Worm (Caenorhabditis elegans) whole organism, young adult: ENCODE results near the gene F22E12.1.

Experiments
- gei-17 ChIP-seq: fragments of 200-800 bp; sonication (Bioruptor generic); optimal IDR thresholded peaks from 2 replicates; lab custom pipeline; 2018; ENCODE audit warnings: mild to moderate bottlenecking, missing genetic modification characterization, missing compliant biosample characterization
- rec-8 ChIP-seq, 2 experiments: sonication (generic microtip); optimal IDR thresholded peaks; 2 replicates each; lab custom pipeline; 2016; ENCODE audit warnings: mild to moderate bottlenecking in 2 of 2, missing genetic modification characterization in 2 of 2, missing genetic modification reagents in 2 of 2, missing genotype in 2 of 2, missing biosample characterization in 1 of 2, missing compliant biosample characterization in 1 of 2, moderate library complexity in 1 of 2
- sdz-38 ChIP-seq: sonication (generic microtip); optimal IDR thresholded peaks from 2 replicates; lab custom pipeline; 2016; ENCODE audit warnings: missing genotype, missing genetic modification characterization, missing compliant biosample characterization
- unc-62 ChIP-seq: fragments of 150-350 bp; optimal IDR thresholded peaks from 2 replicates; lab custom pipeline; 2014; ENCODE audit warnings: missing biosample characterization, missing genetic modification reagents, missing genetic modification characterization

- no peak for TF ChIP-seq unc-62
- no peak for TF ChIP-seq sdz-38 (tag; lab: Kevin White, UChicago)
- TF ChIP-seq rec-8 (tag; optimal IDR thresholded peaks at IDR 0.05; lab: Kevin White, UChicago) = no peak
- TF ChIP-seq gei-17 = no peak
These were observed 21.1 kb upstream of the F22E12.1 start, which contains the start of the genes crp-1 and Y32F6B.9 for ce11 chrV:10478097-10478828.
